Fruit fly (Drosophila melanogaster): Measurements from ENCODE around the gene Or69a.

Or69a gene

DNA sequence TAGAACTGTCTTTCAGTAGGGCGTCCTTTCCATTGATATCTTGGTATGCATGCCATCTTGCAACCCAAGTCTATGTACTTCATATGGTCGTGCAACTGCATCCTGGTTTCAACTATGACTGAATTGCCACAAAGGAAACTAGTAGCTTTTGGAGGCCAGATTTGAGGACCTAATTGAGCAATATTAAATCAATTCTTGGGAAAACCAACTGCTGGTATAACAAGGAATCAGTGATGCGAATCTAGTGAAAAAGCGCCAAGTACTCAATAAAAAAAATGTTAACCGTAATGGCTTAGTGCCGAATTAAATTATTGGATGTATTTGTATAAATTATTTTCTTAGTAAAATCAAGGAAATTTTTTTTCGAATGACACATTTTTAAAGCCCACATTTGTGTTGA is at the start of gene Or69a:
Or69a (minus strand) TSS at position 101 of the 400 bp plus-strand sequence.
- no peak for TF ChIP-seq noc (tag; optimal IDR thresholded peaks at IDR 0.05)

dm6 chr3L:13015823-13016465 is 48.4 kb upstream of the Or69a start, which contains the start of gene CG11267:
Gene CG11267 (plus strand): TSS chr3L:13016050.
- TF ChIP-seq noc (tag; optimal IDR thresholded peaks at IDR 0.05): peak; percentile 42

DNA sequence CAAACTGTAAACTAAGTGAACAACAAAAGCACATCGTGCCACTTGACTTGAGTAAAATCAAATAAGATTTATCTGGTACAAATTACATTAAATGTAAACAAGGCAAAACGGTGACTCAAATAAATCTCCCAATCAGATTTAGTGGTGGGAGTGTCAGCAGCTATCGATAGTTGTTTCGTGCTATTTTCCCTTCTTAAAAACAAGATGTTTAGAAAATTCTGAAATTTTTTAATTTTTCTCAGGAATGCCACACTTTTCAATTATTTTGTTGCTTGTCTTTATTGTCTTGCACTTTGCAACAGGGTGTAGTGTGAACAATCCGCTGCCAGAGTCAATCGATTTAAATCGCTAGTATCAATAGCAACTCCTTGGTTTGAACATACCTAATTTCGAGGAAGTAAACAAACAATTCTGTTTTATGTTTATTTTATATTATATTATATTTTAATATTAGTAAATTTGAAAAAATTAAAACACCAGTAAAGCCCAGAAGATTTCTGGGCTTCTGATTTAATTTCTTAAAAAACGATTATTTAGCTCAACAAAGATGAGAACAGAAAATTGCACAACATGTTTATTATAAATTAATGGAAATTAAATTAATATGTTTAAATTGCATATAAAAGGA is 47.8 kb upstream of the Or69a start, which contains the start of gene MICAL-like:
MICAL-like (minus strand) TSS at position 138 of the 628 bp plus-strand sequence.
- TF ChIP-seq noc (tag; optimal IDR thresholded peaks at IDR 0.05): no peak

- no peak for TF ChIP-seq noc (tag; optimal IDR thresholded peaks at IDR 0.05)
Observed at dm6 chr3L:13014693-13015092, 47.2 kb upstream of the Or69a start.

dm6 chr3L:13011511-13011910 is 44.0 kb upstream of the Or69a start, which contains the start of gene Cul6:
Gene Cul6 (minus strand): TSS chr3L:13011685.
- TF ChIP-seq noc (tag; optimal IDR thresholded peaks at IDR 0.05): no peak

- no peak for TF ChIP-seq noc (tag; optimal IDR thresholded peaks at IDR 0.05)
Observed at dm6 chr3L:13007946-13008462, 40.5 kb upstream of the Or69a start.

dm6 chr3L:13006490-13006889 is 39.0 kb upstream of the Or69a start, which contains the start of gene CG11263:
Gene CG11263 (plus strand): TSS chr3L:13006817.
- no peak for TF ChIP-seq noc (tag; optimal IDR thresholded peaks at IDR 0.05)

dm6 chr3L:12994835-12995234 is 27.3 kb upstream of the Or69a start, which contains the start of gene CG11262:
Gene CG11262 (plus strand): TSS chr3L:12995135.
- no peak for TF ChIP-seq noc (tag; optimal IDR thresholded peaks at IDR 0.05)

dm6 chr3L:12972259-12972658 is 4.7 kb upstream of the Or69a start, which contains the start of the genes CG10748 and CG10749:
Gene CG10748 (minus strand): TSS chr3L:12972359.
Gene CG10749 (plus strand): TSS chr3L:12972474.
- no peak for TF ChIP-seq noc (tag; optimal IDR thresholded peaks at IDR 0.05)

- TF ChIP-seq noc (tag; optimal IDR thresholded peaks at IDR 0.05): no peak
Observed at dm6 chr3L:12954547-12954946, 13.0 kb downstream of the Or69a start, which contains the start of gene CG10752. Gene CG10752 (minus strand): TSS chr3L:12954647.

DNA sequence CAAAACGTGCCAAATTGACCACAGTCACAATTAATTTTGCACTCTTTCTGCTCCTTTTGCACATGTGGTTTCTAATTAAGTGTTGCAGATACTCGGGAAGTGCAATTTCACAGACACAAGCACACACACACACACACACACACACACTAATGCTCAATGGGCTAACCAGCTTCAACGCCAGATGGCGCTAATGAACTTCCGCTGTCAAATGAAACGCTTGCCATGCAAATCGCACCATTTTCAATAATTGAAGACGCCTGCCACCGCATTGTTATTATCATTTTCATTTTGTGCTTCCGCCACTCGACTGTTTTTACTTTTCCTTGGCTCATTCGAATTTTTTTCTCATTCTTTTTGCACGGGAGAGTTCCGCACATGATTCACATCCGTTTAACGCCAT is 18.1 kb downstream of the Or69a start:
- TF ChIP-seq noc (tag; optimal IDR thresholded peaks at IDR 0.05): no peak

DNA sequence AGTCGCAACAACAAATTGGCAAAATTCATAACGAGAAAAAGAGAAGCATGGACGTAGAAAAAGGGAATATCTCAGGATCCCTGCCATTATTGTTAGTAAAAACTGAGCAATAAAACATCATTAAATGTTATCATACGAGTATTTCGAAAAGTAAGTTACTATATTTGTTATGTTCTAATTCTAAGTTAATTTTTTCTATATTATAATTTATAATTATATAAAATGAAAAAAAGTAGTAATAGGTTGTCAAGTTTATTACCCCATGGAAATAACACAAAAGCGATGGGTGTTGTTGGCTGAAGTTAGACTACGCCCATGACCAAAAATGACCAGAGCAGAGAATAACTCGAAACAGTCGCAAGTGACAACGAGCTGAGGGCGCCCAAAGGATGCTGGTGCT is 52.1 kb downstream of the Or69a start:
- no peak for TF ChIP-seq noc (tag; optimal IDR thresholded peaks at IDR 0.05)

All from whole organism, larva.